Worm (Caenorhabditis elegans) whole organism, young adult: ENCODE measurements around the gene F35B12.10.

ENCODE experiments used
- F23B12.7 ChIP-seq: sonication (generic microtip); optimal IDR thresholded peaks from 2 replicates; lab custom pipeline; 2017; ENCODE audit warnings: missing genetic modification characterization, mild to moderate bottlenecking, missing compliant biosample characterization, antibody characterized with exemption, moderate library complexity; ENCODE audit not compliant: insufficient read depth
- F33H1.4 ChIP-seq: fragments of 200-800 bp; sonication (Bioruptor generic); IDR thresholded peaks from 2 replicates; pipeline ENCODE4 v1.3.6; 2022; ENCODE audit warnings: missing genetic modification reagents, missing genetic modification characterization, missing compliant biosample characterization
- K12H6.12 ChIP-seq: fragments of 200-800 bp; sonication (Bioruptor generic); optimal IDR thresholded peaks from 2 replicates; lab custom pipeline; 2018; ENCODE audit warnings: mild to moderate bottlenecking, missing genetic modification characterization, missing compliant biosample characterization
- aptf-2 ChIP-seq: fragments of 200-800 bp; sonication (Bioruptor generic); conservative IDR thresholded peaks from 2 replicates; pipeline ENCODE4 v1.3.6; 2022; ENCODE audit warnings: missing genetic modification reagents, missing genetic modification characterization, missing compliant biosample characterization
- athp-1 ChIP-seq: sonication (generic microtip); optimal IDR thresholded peaks from 2 replicates; lab custom pipeline; 2017; ENCODE audit warnings: mild to moderate bottlenecking, missing genetic modification characterization, missing compliant biosample characterization
- attf-3 ChIP-seq: fragments of 200-800 bp; sonication (Bioruptor generic); conservative IDR thresholded peaks from 2 replicates; pipeline ENCODE4 v1.3.6; 2022; ENCODE audit warnings: missing genetic modification reagents, missing genetic modification characterization, missing compliant biosample characterization
- attf-5 ChIP-seq: fragments of 200-800 bp; sonication (Bioruptor generic); optimal IDR thresholded peaks from 2 replicates; lab custom pipeline; 2018; ENCODE audit warnings: mild to moderate bottlenecking, missing genetic modification characterization, missing compliant biosample characterization
- bed-2 ChIP-seq: fragments of 200-800 bp; sonication (Bioruptor generic); IDR thresholded peaks from 2 replicates; pipeline ENCODE4 v1.3.6; 2022; ENCODE audit warnings: missing genetic modification reagents, missing genetic modification characterization, missing compliant biosample characterization
- cebp-1 ChIP-seq, 2 experiments: fragments of 200-800 bp in 1 of 2; sonication (Bioruptor generic) in 1 of 2; sonication (generic microtip) in 1 of 2; IDR thresholded peaks in 1 of 2; optimal IDR thresholded peaks in 1 of 2; 2 replicates each; pipeline versions ENCODE4 v1.3.6 to Lab custom; 2017 to 2022; ENCODE audit warnings: missing compliant biosample characterization in 2 of 2, missing genetic modification characterization in 2 of 2, mild to moderate bottlenecking in 1 of 2, missing genetic modification reagents in 1 of 2, moderate library complexity in 1 of 2
- ceh-27 ChIP-seq: fragments of 200-800 bp; sonication (Bioruptor generic); optimal IDR thresholded peaks from 2 replicates; lab custom pipeline; 2018; ENCODE audit warnings: mild to moderate bottlenecking, missing genetic modification characterization, moderate library complexity, missing compliant biosample characterization
- ceh-40 ChIP-seq: fragments of 200-800 bp; sonication (Bioruptor generic); IDR thresholded peaks from 2 replicates; pipeline ENCODE4 v1.3.6; 2022; ENCODE audit warnings: missing genetic modification characterization, missing compliant biosample characterization
- ceh-58 ChIP-seq: fragments of 200-800 bp; sonication (Bioruptor generic); IDR thresholded peaks from 2 replicates; pipeline ENCODE4 v1.3.6; 2022; ENCODE audit warnings: missing genetic modification characterization, missing compliant biosample characterization
- chd-7 ChIP-seq: sonication (generic microtip); optimal IDR thresholded peaks from 2 replicates; lab custom pipeline; 2016; ENCODE audit warnings: mild to moderate bottlenecking, missing genetic modification characterization, moderate library complexity, missing compliant biosample characterization
- dpl-1 ChIP-seq: fragments of 150-350 bp; optimal IDR thresholded peaks from 2 replicates; lab custom pipeline; 2014; ENCODE audit warnings: missing biosample characterization, missing genetic modification reagents, missing genetic modification characterization
- egl-44 ChIP-seq: fragments of 200-800 bp; sonication (Bioruptor generic); IDR thresholded peaks from 2 replicates; pipeline ENCODE4 v1.3.6; 2022; ENCODE audit warnings: missing genetic modification reagents, missing genetic modification characterization, missing compliant biosample characterization
- egrh-3 ChIP-seq: fragments of 200-800 bp; sonication (Bioruptor generic); IDR thresholded peaks from 2 replicates; pipeline ENCODE4 v1.3.6; 2022; ENCODE audit warnings: missing genetic modification reagents, missing genetic modification characterization, missing compliant biosample characterization
- ekl-4 ChIP-seq: fragments of 200-800 bp; sonication (Bioruptor generic); IDR thresholded peaks from 2 replicates; pipeline ENCODE4 v1.3.6; 2022; ENCODE audit warnings: missing genetic modification reagents, missing genetic modification characterization, missing compliant biosample characterization
- fkh-3 ChIP-seq: sonication (generic microtip); optimal IDR thresholded peaks from 2 replicates; lab custom pipeline; 2016; ENCODE audit warnings: mild to moderate bottlenecking, missing genetic modification characterization, missing compliant biosample characterization
- hmg-1.2 ChIP-seq: fragments of 200-800 bp; sonication (Bioruptor generic); IDR thresholded peaks from 2 replicates; pipeline ENCODE4 v1.3.6; 2022; ENCODE audit warnings: missing genetic modification reagents, missing genetic modification characterization, missing compliant biosample characterization
- let-526 ChIP-seq: fragments of 200-800 bp; sonication (Bioruptor generic); IDR thresholded peaks from 2 replicates; pipeline ENCODE4 v1.3.6; 2022; ENCODE audit warnings: missing genetic modification reagents, missing genetic modification characterization, missing compliant biosample characterization
- lin-35 ChIP-seq, 3 experiments: fragments of 150-350 bp in 2 of 3; sonication (generic microtip) in 1 of 3; optimal IDR thresholded peaks; 2 replicates each; lab custom pipeline; 2014 to 2018; ENCODE audit warnings: missing biosample characterization in 3 of 3, missing genetic modification characterization in 3 of 3, missing genetic modification reagents in 3 of 3
- lin-54 ChIP-seq: fragments of 200-800 bp; sonication (Bioruptor generic); optimal IDR thresholded peaks from 2 replicates; lab custom pipeline; 2018; ENCODE audit warnings: mild to moderate bottlenecking, missing genetic modification characterization, missing compliant biosample characterization
- lir-1 ChIP-seq: fragments of 200-800 bp; sonication (Bioruptor generic); conservative IDR thresholded peaks from 2 replicates; pipeline ENCODE4 v1.3.6; 2022; ENCODE audit warnings: missing genetic modification reagents, missing genetic modification characterization, missing compliant biosample characterization
- lsy-27 ChIP-seq: sonication (generic microtip); optimal IDR thresholded peaks from 2 replicates; lab custom pipeline; 2017; ENCODE audit warnings: missing genetic modification characterization, mild to moderate bottlenecking, missing compliant biosample characterization, antibody characterized with exemption, missing genotype, borderline replicate concordance; ENCODE audit not compliant: insufficient read depth
- mcd-1 ChIP-seq: fragments of 200-800 bp; sonication (Bioruptor generic); IDR thresholded peaks from 2 replicates; pipeline ENCODE4 v1.3.6; 2022; ENCODE audit warnings: missing genetic modification reagents, missing genetic modification characterization, missing compliant biosample characterization
- nfyb-1 ChIP-seq: fragments of 200-800 bp; sonication (Bioruptor generic); IDR thresholded peaks from 2 replicates; pipeline ENCODE4 v1.3.6; 2022; ENCODE audit warnings: missing genetic modification reagents, missing genetic modification characterization, missing compliant biosample characterization
- nhr-120 ChIP-seq: fragments of 200-800 bp; sonication (Bioruptor generic); IDR thresholded peaks from 2 replicates; pipeline ENCODE4 v1.3.6; 2022; ENCODE audit warnings: missing genetic modification characterization, missing compliant biosample characterization
- nhr-90 ChIP-seq: sonication (generic microtip); optimal IDR thresholded peaks from 2 replicates; lab custom pipeline; 2016; ENCODE audit warnings: missing genotype, mild to moderate bottlenecking, missing genetic modification characterization, missing compliant biosample characterization
- pbrm-1 ChIP-seq: fragments of 200-800 bp; sonication (Bioruptor generic); IDR thresholded peaks from 2 replicates; pipeline ENCODE4 v1.3.6; 2022; ENCODE audit warnings: missing genetic modification reagents, missing genetic modification characterization, missing compliant biosample characterization
- snpc-1.1 ChIP-seq: sonication (generic microtip); optimal IDR thresholded peaks from 2 replicates; lab custom pipeline; 2017; ENCODE audit warnings: missing genetic modification characterization, mild to moderate bottlenecking, missing compliant biosample characterization, antibody characterized with exemption, moderate library complexity, missing genotype, missing genetic modification reagents; ENCODE audit not compliant: insufficient read depth
- snpc-4 ChIP-seq, 5 experiments: fragments of 150-350 bp in 1 of 5; sonication (generic microtip) in 4 of 5; optimal IDR thresholded peaks; 2 replicates each; lab custom pipeline; 2014 to 2018; ENCODE audit warnings: missing genetic modification characterization in 5 of 5, missing biosample characterization in 3 of 5, antibody characterized with exemption in 2 of 5, mild to moderate bottlenecking in 2 of 5, missing compliant biosample characterization in 2 of 5, missing genotype in 2 of 5, moderate library complexity in 2 of 5, missing genetic modification reagents in 1 of 5
- unc-130 ChIP-seq: sonication (generic microtip); optimal IDR thresholded peaks from 2 replicates; lab custom pipeline; 2016; ENCODE audit warnings: missing genetic modification reagents, missing genetic modification characterization, missing compliant biosample characterization
- zfh-2 ChIP-seq: fragments of 200-800 bp; sonication (Bioruptor generic); conservative IDR thresholded peaks from 2 replicates; pipeline ENCODE4 v1.3.6; 2022; ENCODE audit warnings: missing genetic modification reagents, missing genetic modification characterization, missing compliant biosample characterization
- zim-3 ChIP-seq: sonication (generic microtip); optimal IDR thresholded peaks from 2 replicates; lab custom pipeline; 2017; ENCODE audit warnings: mild to moderate bottlenecking, missing genetic modification characterization, moderate library complexity, missing compliant biosample characterization
- ztf-28 ChIP-seq: fragments of 200-800 bp; sonication (Bioruptor generic); IDR thresholded peaks from 2 replicates; pipeline ENCODE4 v1.3.6; 2022; ENCODE audit warnings: missing genetic modification reagents, missing genetic modification characterization, missing compliant biosample characterization
- ztf-3 ChIP-seq: fragments of 200-800 bp; sonication (Bioruptor generic); optimal IDR thresholded peaks from 2 replicates; lab custom pipeline; 2018; ENCODE audit warnings: mild to moderate bottlenecking, missing genetic modification characterization, missing compliant biosample characterization

Gene F35B12.10

DNA sequence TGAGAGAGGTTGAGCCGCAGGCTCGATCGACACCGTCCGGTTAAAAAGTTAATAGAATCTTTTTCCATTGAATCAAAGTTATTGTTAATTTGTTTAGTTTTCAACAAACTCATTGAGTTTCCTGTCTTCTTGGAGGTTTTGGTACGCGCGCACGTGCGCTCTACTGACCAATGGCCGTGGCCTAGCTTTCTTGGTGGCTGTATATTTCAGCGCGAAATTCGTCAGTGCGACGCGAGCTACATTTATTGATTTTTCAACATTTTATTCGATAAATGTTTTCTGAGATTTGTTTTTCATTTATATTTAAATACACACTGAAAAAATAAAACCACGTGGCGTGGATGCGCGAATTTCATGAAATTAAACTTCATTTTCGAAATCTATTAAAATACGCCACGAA, 15.1 kb upstream of the F35B12.10 start, which contains the start of gene bir-1 (continued):
- no peak for TF ChIP-seq lsy-27 (tag; lab: Kevin White, UChicago)
- TF ChIP-seq hmg-1.2 (GFP tag; lab: Robert Waterston, UW) = peak; percentile 34; the same call in 1 of the 2 replicates
- TF ChIP-seq ztf-28 (GFP tag; lab: Robert Waterston, UW) = no peak
- peak; percentile 22; the same call in 1 of the 2 replicates for TF ChIP-seq attf-3 (GFP tag; lab: Robert Waterston, UW)
- TF ChIP-seq athp-1 (tag; lab: Kevin White, UChicago) = peak; percentile 52
- TF ChIP-seq nhr-120 (GFP tag; lab: Robert Waterston, UW) = no peak
- peak; percentile 42 for TF ChIP-seq unc-130 (GFP tag; lab: Kevin White, UChicago)
- TF ChIP-seq F33H1.4 (GFP tag; lab: Robert Waterston, UW) = peak; percentile 30; the same call in 1 of the 2 replicates
- TF ChIP-seq bed-2 (GFP tag; lab: Robert Waterston, UW) = 0 out of 2 replicates have a peak, but pooled peaks have one; percentile 61
- TF ChIP-seq fkh-3 (tag; lab: Kevin White, UChicago) = no peak
- 0 out of 2 replicates have a peak, but pooled peaks have one; percentile 8 for TF ChIP-seq zfh-2
- no peak for TF ChIP-seq F23B12.7 (tag; lab: Kevin White, UChicago)
- no peak for TF ChIP-seq cebp-1 (GFP tag; IDR thresholded peaks at IDR 0.05; lab: Robert Waterston, UW)
- peak; percentile 52 for TF ChIP-seq cebp-1 (tag; optimal IDR thresholded peaks at IDR 0.05; lab: Kevin White, UChicago)
- no peak for TF ChIP-seq ceh-58 (GFP tag; lab: Robert Waterston, UW)
- no peak for TF ChIP-seq snpc-1.1 (tag; lab: Kevin White, UChicago)
- TF ChIP-seq dpl-1 (GFP tag; lab: Kevin White, UChicago) = peak; percentile 25
- TF ChIP-seq ekl-4 (GFP tag; lab: Robert Waterston, UW) = 0 out of 2 replicates have a peak, but pooled peaks have one; percentile 23
- no peak for TF ChIP-seq zim-3
- no peak for TF ChIP-seq snpc-4 (GFP tag; optimal IDR thresholded peaks at IDR 0.05; lab: Kevin White, UChicago)
- peak in 2 of 4 experiments; percentile 37 to 58 for TF ChIP-seq snpc-4 (tag; optimal IDR thresholded peaks at IDR 0.05; lab: Kevin White, UChicago)

DNA sequence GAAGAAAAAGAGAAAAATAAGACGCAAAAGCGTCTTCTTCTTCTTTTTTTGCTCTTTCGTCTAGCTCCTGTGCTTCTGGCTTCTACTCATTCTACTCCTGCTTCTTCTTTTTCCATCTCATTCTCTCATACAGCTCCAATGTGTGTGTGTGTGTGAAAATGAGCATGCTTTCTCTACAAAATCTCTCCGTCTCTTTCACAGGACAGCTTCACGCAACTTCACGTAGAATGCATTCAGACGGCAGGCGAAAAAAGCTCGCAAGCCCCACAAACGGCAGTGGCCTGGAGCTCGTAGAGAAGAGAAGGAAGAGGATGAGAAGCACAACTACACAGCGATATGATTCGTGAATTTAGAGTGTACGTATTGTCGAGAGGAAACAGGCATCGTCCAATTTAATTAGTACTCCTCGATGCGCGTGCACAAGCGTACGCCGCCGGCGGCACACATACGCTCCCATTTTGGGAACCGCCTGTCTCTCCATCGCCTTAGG, 12.3 kb upstream of the F35B12.10 start:
- no peak for TF ChIP-seq cebp-1 (GFP tag; IDR thresholded peaks at IDR 0.05; lab: Robert Waterston, UW)
- TF ChIP-seq cebp-1 (tag; optimal IDR thresholded peaks at IDR 0.05; lab: Kevin White, UChicago) = peak; percentile 48
- 0 out of 2 replicates have a peak, but pooled peaks have one; percentile 22 for TF ChIP-seq mcd-1 (GFP tag; lab: Robert Waterston, UW)
- TF ChIP-seq hmg-1.2 (GFP tag; lab: Robert Waterston, UW) = peak; percentile 28; the same call in 1 of the 2 replicates
- TF ChIP-seq K12H6.12 = peak; percentile 59
- no peak for TF ChIP-seq ceh-58 (GFP tag; lab: Robert Waterston, UW)
- no peak for TF ChIP-seq lsy-27 (tag; lab: Kevin White, UChicago)
- TF ChIP-seq chd-7 (tag; lab: Kevin White, UChicago) = peak; percentile 4
- TF ChIP-seq ekl-4 (GFP tag; lab: Robert Waterston, UW) = no peak
- TF ChIP-seq zfh-2 = peak; percentile 79
- TF ChIP-seq, all 124 proteins: peak for 6

DNA sequence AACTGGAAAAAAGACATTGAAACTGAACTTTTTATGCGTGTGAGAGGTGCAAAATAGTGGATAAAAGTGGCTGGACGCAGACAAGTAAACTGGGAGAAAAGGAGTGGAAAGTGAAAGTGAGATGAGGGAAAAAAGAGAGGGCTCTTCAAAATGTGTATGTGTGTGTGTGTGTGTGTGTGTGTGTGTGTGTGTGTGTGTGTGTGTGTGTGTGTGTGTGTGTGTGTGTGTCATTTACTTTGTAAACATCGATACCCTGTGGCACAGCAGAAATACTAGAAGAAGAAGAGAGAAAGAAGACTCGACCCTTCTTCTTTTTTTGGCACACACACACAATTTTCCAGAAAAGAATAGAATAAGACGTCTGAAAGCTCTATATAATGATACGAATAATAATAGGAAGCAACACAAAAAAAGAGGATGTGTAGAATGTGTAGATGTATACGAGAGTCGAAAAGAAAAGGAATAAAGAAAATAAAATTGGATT, 9.6 kb upstream of the F35B12.10 start:
- TF ChIP-seq ceh-40 (GFP tag; lab: Robert Waterston, UW) (no peak), nfyb-1 (GFP tag; lab: Robert Waterston, UW) (peak; percentile 34; the same call in 1 of the 2 replicates), chd-7 (tag; lab: Kevin White, UChicago) (peak; percentile 3), aptf-2 (GFP tag; lab: Robert Waterston, UW) (no peak), cebp-1 (GFP tag; IDR thresholded peaks at IDR 0.05; lab: Robert Waterston, UW) (no peak), cebp-1 (tag; optimal IDR thresholded peaks at IDR 0.05; lab: Kevin White, UChicago) (peak; percentile 56), let-526 (GFP tag; lab: Robert Waterston, UW) (no peak), unc-130 (GFP tag; lab: Kevin White, UChicago) (no peak), mcd-1 (GFP tag; lab: Robert Waterston, UW) (peak; percentile 31; the same call in 1 of the 2 replicates), ztf-3 (GFP tag; lab: Kevin White, UChicago) (peak; percentile 97), egl-44 (GFP tag; lab: Robert Waterston, UW) (no peak), attf-5 (peak; percentile 4), pbrm-1 (GFP tag; lab: Robert Waterston, UW) (peak; percentile 27; the same call in 1 of the 2 replicates), lin-35 (GFP tag; optimal IDR thresholded peaks at IDR 0.05; lab: Kevin White, UChicago) (peak in 1 of 3 experiments; percentile 24), hmg-1.2 (GFP tag; lab: Robert Waterston, UW) (peak; percentile 40; the same call in 1 of the 2 replicates), ceh-27 (GFP tag; lab: Kevin White, UChicago) (peak; percentile 80), F23B12.7 (tag; lab: Kevin White, UChicago) (no peak), K12H6.12 (peak; percentile 79), nhr-90 (tag; lab: Kevin White, UChicago) (no peak), nhr-120 (GFP tag; lab: Robert Waterston, UW) (no peak), lir-1 (GFP tag; lab: Robert Waterston, UW) (peak; percentile 67; the same call in 1 of the 2 replicates), lin-54 (GFP tag; lab: Kevin White, UChicago) (peak; percentile 18), egrh-3 (GFP tag; lab: Robert Waterston, UW) (peak; percentile 29; the same call in 1 of the 2 replicates)
- TF ChIP-seq, all 124 proteins: peak for 14
